Worm (Caenorhabditis elegans) whole organism, L4 larva: Measurements from ENCODE around the gene npr-3.

Experiments
- D1046.2 ChIP-seq: fragments of 200-800 bp; sonication (Bioruptor generic); IDR thresholded peaks from 2 replicates; pipeline ENCODE4 v1.3.6; 2022; ENCODE audit warnings: missing genetic modification characterization, missing compliant biosample characterization
- F26F4.8 ChIP-seq: fragments of 200-800 bp; sonication (Bioruptor generic); conservative IDR thresholded peaks from 2 replicates; pipeline ENCODE4 v1.3.6; 2022; ENCODE audit warnings: missing genetic modification characterization, missing compliant biosample characterization
- F44E2.7 ChIP-seq: fragments of 200-800 bp; sonication (Bioruptor generic); IDR thresholded peaks from 2 replicates; pipeline ENCODE4 v2.1.2; 2022; ENCODE audit warnings: missing genetic modification characterization, missing compliant biosample characterization
- F49E8.2 ChIP-seq: sonication (generic microtip); optimal IDR thresholded peaks from 2 replicates; lab custom pipeline; 2016; ENCODE audit warnings: missing compliant biosample characterization, mild to moderate bottlenecking, missing genetic modification characterization, borderline replicate concordance
- R02D3.7 ChIP-seq: fragments of 150-350 bp; sonication (generic microtip); optimal IDR thresholded peaks from 3 replicates; lab custom pipeline; 2014; ENCODE audit warnings: missing biosample characterization, missing genetic modification characterization
- T20F7.1 ChIP-seq: fragments of 200-800 bp; sonication (Bioruptor generic); optimal IDR thresholded peaks from 2 replicates; lab custom pipeline; 2018; ENCODE audit warnings: mild to moderate bottlenecking, missing genetic modification characterization, missing compliant biosample characterization
- Y75B8A.6 ChIP-seq: fragments of 200-800 bp; sonication (Bioruptor generic); IDR thresholded peaks from 2 replicates; pipeline ENCODE4 v1.3.6; 2022; ENCODE audit warnings: missing genetic modification reagents, missing genetic modification characterization, missing compliant biosample characterization
- ZK337.2 ChIP-seq: fragments of 200-800 bp; sonication (Bioruptor generic); IDR thresholded peaks from 2 replicates; pipeline ENCODE4 v1.3.6; 2022; ENCODE audit warnings: missing genetic modification reagents, missing genetic modification characterization, missing compliant biosample characterization
- ZK546.5 ChIP-seq, 2 experiments: sonication (generic microtip); optimal IDR thresholded peaks; 2 replicates each; lab custom pipeline; 2017; ENCODE audit warnings: missing biosample characterization in 2 of 2, missing genetic modification characterization in 2 of 2
- aly-2 ChIP-seq: sonication (generic microtip); optimal IDR thresholded peaks from 2 replicates; lab custom pipeline; 2018; ENCODE audit warnings: missing biosample characterization, missing genetic modification characterization
- ama-1 ChIP-seq: fragments of 150-350 bp; optimal IDR thresholded peaks from 2 replicates; lab custom pipeline; 2014; ENCODE audit warnings: inconsistent platforms, mixed read lengths
- arid-1 ChIP-seq: fragments of 200-800 bp; sonication (Bioruptor generic); conservative IDR thresholded peaks from 2 replicates; pipeline ENCODE4 v1.3.6; 2022; ENCODE audit warnings: missing genetic modification reagents, missing genetic modification characterization, missing compliant biosample characterization
- attf-4 ChIP-seq: sonication (generic microtip); optimal IDR thresholded peaks from 3 replicates; lab custom pipeline; 2017; ENCODE audit warnings: missing biosample characterization, missing genetic modification characterization
- ceh-20 ChIP-seq: fragments of 200-800 bp; sonication (Bioruptor generic); IDR thresholded peaks from 2 replicates; pipeline ENCODE4 v1.3.6; 2022; ENCODE audit warnings: missing genetic modification reagents, missing genetic modification characterization, missing compliant biosample characterization
- daf-8 ChIP-seq: fragments of 200-800 bp; sonication (Bioruptor generic); IDR thresholded peaks from 2 replicates; pipeline ENCODE4 v1.3.6; 2022; ENCODE audit warnings: missing genetic modification characterization, missing compliant biosample characterization
- dmd-9 ChIP-seq: fragments of 200-800 bp; sonication (Bioruptor generic); IDR thresholded peaks from 2 replicates; pipeline ENCODE4 v1.3.6; 2022; ENCODE audit warnings: missing genetic modification reagents, missing genetic modification characterization, missing compliant biosample characterization
- dpl-1 ChIP-seq: fragments of 150-350 bp; optimal IDR thresholded peaks from 2 replicates; lab custom pipeline; 2014; ENCODE audit warnings: missing biosample characterization, missing genetic modification reagents, missing genetic modification characterization
- egl-43 ChIP-seq: fragments of 200-800 bp; sonication (Bioruptor generic); IDR thresholded peaks from 2 replicates; pipeline ENCODE4 v1.3.6; 2022; ENCODE audit warnings: missing genetic modification reagents, missing genetic modification characterization, missing compliant biosample characterization
- hlh-30 ChIP-seq: sonication (generic microtip); optimal IDR thresholded peaks from 2 replicates; lab custom pipeline; 2017; ENCODE audit warnings: antibody characterized with exemption, mild to moderate bottlenecking, missing genetic modification characterization, missing compliant biosample characterization; ENCODE audit not compliant: insufficient read depth
- jun-1 ChIP-seq: fragments of 150-350 bp; optimal IDR thresholded peaks from 2 replicates; lab custom pipeline; 2014; ENCODE audit warnings: missing biosample characterization, missing genetic modification reagents, missing genetic modification characterization
- lim-7 ChIP-seq: fragments of 200-800 bp; sonication (Bioruptor generic); IDR thresholded peaks from 2 replicates; pipeline ENCODE4 v1.3.6; 2022; ENCODE audit warnings: missing genetic modification characterization, missing compliant biosample characterization
- lin-1 ChIP-seq: fragments of 200-800 bp; sonication (Bioruptor generic); IDR thresholded peaks from 2 replicates; pipeline ENCODE4 v1.3.6; 2022; ENCODE audit warnings: missing genetic modification reagents, missing genetic modification characterization, missing compliant biosample characterization
- lin-13 ChIP-seq: fragments of 150-350 bp; optimal IDR thresholded peaks from 2 replicates; lab custom pipeline; 2014; ENCODE audit warnings: missing biosample characterization, missing genetic modification reagents, missing genetic modification characterization
- lin-29 ChIP-seq: fragments of 200-800 bp; sonication (Bioruptor generic); IDR thresholded peaks from 2 replicates; pipeline ENCODE4 v1.3.6; 2022; ENCODE audit warnings: missing genetic modification reagents, missing genetic modification characterization, missing compliant biosample characterization
- lir-3 ChIP-seq: sonication (generic microtip); optimal IDR thresholded peaks from 2 replicates; lab custom pipeline; 2016; ENCODE audit warnings: mild to moderate bottlenecking, missing genetic modification characterization, missing compliant biosample characterization
- madf-5 ChIP-seq, 2 experiments: fragments of 200-800 bp; sonication (Bioruptor generic); IDR thresholded peaks; 2 replicates each; pipeline ENCODE4 v1.3.6; 2022; ENCODE audit warnings: missing compliant biosample characterization in 2 of 2, missing genetic modification characterization in 2 of 2
- mdl-1 ChIP-seq, 2 experiments: fragments of 150-350 bp in 1 of 2; sonication (generic microtip) in 1 of 2; optimal IDR thresholded peaks; 2 replicates each; lab custom pipeline; 2014 to 2017; ENCODE audit warnings: missing biosample characterization in 2 of 2, missing genetic modification characterization in 2 of 2
- mdt-29 ChIP-seq: fragments of 200-800 bp; sonication (Bioruptor generic); IDR thresholded peaks from 2 replicates; pipeline ENCODE4 v1.3.6; 2022; ENCODE audit warnings: missing genetic modification reagents, missing genetic modification characterization, missing compliant biosample characterization
- mep-1 ChIP-seq: fragments of 150-350 bp; sonication (generic microtip); optimal IDR thresholded peaks from 3 replicates; lab custom pipeline; 2014; ENCODE audit warnings: missing biosample characterization, missing genetic modification characterization
- mxl-2 ChIP-seq: fragments of 200-800 bp; sonication (Bioruptor generic); conservative IDR thresholded peaks from 2 replicates; pipeline ENCODE4 v1.3.6; 2022; ENCODE audit warnings: missing genetic modification reagents, missing genetic modification characterization, missing compliant biosample characterization
- mxl-3 ChIP-seq: fragments of 200-800 bp; sonication (Bioruptor generic); optimal IDR thresholded peaks from 2 replicates; lab custom pipeline; 2018; ENCODE audit warnings: mild to moderate bottlenecking, missing genetic modification characterization, missing compliant biosample characterization
- nhr-11 ChIP-seq: fragments of 150-350 bp; optimal IDR thresholded peaks from 2 replicates; lab custom pipeline; 2014; ENCODE audit warnings: missing biosample characterization, missing genetic modification characterization
- nhr-237 ChIP-seq: sonication (generic microtip); optimal IDR thresholded peaks from 2 replicates; lab custom pipeline; 2017; ENCODE audit warnings: missing biosample characterization, missing genetic modification characterization
- nhr-25 ChIP-seq: sonication (generic microtip); optimal IDR thresholded peaks from 2 replicates; lab custom pipeline; 2017; ENCODE audit warnings: missing genetic modification characterization, mild to moderate bottlenecking, missing compliant biosample characterization, antibody characterized with exemption, moderate library complexity, borderline replicate concordance; ENCODE audit not compliant: insufficient read depth
- nhr-41 ChIP-seq: fragments of 200-800 bp; sonication (Bioruptor generic); IDR thresholded peaks from 2 replicates; pipeline ENCODE4 v1.3.6; 2022; ENCODE audit warnings: missing genetic modification reagents, missing genetic modification characterization, missing compliant biosample characterization
- nhr-77 ChIP-seq: fragments of 150-350 bp; optimal IDR thresholded peaks from 2 replicates; lab custom pipeline; 2014; ENCODE audit warnings: missing biosample characterization, missing genetic modification characterization
- rbr-2 ChIP-seq: sonication (generic microtip); optimal IDR thresholded peaks from 2 replicates; lab custom pipeline; 2016; ENCODE audit warnings: missing genotype, missing genetic modification characterization, missing compliant biosample characterization
- set-16 ChIP-seq: fragments of 200-800 bp; sonication (Bioruptor generic); IDR thresholded peaks from 2 replicates; pipeline ENCODE4 v1.3.6; 2022; ENCODE audit warnings: missing genetic modification reagents, missing genetic modification characterization, missing compliant biosample characterization
- skn-1 ChIP-seq: fragments of 150-350 bp; optimal IDR thresholded peaks from 2 replicates; lab custom pipeline; 2014; ENCODE audit warnings: missing biosample characterization, missing genetic modification characterization
- snpc-1.2 ChIP-seq: fragments of 200-800 bp; sonication (Bioruptor generic); IDR thresholded peaks from 2 replicates; pipeline ENCODE4 v1.3.6; 2022; ENCODE audit warnings: missing genetic modification reagents, missing genetic modification characterization, missing compliant biosample characterization
- snpc-4 ChIP-seq: fragments of 150-350 bp; optimal IDR thresholded peaks from 2 replicates; lab custom pipeline; 2014; ENCODE audit warnings: missing biosample characterization, missing genetic modification characterization
- spr-1 ChIP-seq: sonication (generic microtip); optimal IDR thresholded peaks from 2 replicates; lab custom pipeline; 2016; ENCODE audit warnings: mild to moderate bottlenecking, missing genetic modification characterization, missing compliant biosample characterization
- tag-97 ChIP-seq: fragments of 200-800 bp; sonication (Bioruptor generic); IDR thresholded peaks from 2 replicates; pipeline ENCODE4 v1.3.6; 2022; ENCODE audit warnings: missing genetic modification characterization, missing compliant biosample characterization
- tra-1 ChIP-seq: fragments of 200-800 bp; sonication (Bioruptor generic); IDR thresholded peaks from 2 replicates; pipeline ENCODE4 v1.3.6; 2022; ENCODE audit warnings: missing genetic modification reagents, missing genetic modification characterization, missing compliant biosample characterization
- unc-130 ChIP-seq: sonication (generic microtip); optimal IDR thresholded peaks from 2 replicates; lab custom pipeline; 2016; ENCODE audit warnings: missing genetic modification reagents, missing genetic modification characterization, missing compliant biosample characterization
- unc-39 ChIP-seq: sonication (generic microtip); optimal IDR thresholded peaks from 2 replicates; lab custom pipeline; 2017; ENCODE audit warnings: missing biosample characterization, missing genetic modification characterization
- zag-1 ChIP-seq: fragments of 150-350 bp; optimal IDR thresholded peaks from 2 replicates; lab custom pipeline; 2014; ENCODE audit warnings: missing biosample characterization, missing genetic modification characterization
- zfp-2 ChIP-seq: sonication (generic microtip); optimal IDR thresholded peaks from 2 replicates; lab custom pipeline; 2016; ENCODE audit warnings: mild to moderate bottlenecking, missing genetic modification characterization, missing compliant biosample characterization
- zfp-3 ChIP-seq: fragments of 200-800 bp; sonication (Bioruptor generic); conservative IDR thresholded peaks from 2 replicates; pipeline ENCODE4 v1.3.6; 2022; ENCODE audit warnings: missing genetic modification reagents, missing genetic modification characterization, missing compliant biosample characterization
- zip-2 ChIP-seq: fragments of 150-350 bp; optimal IDR thresholded peaks from 2 replicates; lab custom pipeline; 2014; ENCODE audit warnings: missing biosample characterization, missing genetic modification characterization
- ztf-7 ChIP-seq: fragments of 150-350 bp; optimal IDR thresholded peaks from 2 replicates; lab custom pipeline; 2014; ENCODE audit warnings: missing biosample characterization, missing genetic modification characterization

npr-3 gene

DNA sequence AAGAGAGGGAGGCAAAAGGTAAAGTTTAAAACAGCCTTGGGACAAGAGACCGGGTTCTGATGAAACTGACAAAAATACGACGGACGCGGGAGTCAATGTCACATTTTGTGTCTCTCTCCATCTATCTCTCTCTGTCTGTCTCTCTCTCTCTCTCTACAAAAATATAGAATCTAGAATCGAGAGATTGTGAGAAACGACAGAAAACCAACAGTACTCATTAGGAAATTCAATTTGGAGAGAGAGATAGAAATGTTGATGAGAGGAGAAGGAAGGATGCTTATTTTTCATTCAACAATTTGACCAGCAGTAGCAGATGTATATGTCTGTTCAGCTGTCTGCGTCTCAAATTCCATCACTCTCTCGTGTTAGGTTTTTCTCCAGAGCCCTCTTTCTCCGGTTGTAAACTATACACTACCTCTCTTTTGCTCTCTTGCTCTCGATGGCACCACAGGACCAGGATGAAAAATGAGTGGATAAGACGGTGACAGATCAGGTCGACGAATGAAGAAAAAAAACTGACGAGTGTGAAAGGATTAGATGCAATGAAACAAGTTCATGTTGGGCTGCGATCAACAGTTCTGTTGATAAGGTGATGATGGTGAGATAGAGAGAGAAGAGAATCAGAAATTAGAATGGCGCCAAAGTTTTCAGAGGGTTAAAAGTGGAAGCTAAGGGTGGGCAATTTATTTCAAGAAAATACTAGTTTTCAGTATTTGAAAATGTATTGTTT, 30.0 kb downstream of the npr-3 start (continued):
- TF ChIP-seq F44E2.7 (GFP tag; lab: Robert Waterston, UW) (no peak), lim-7 (no peak), nhr-25 (tag; lab: Kevin White, UChicago) (peak; percentile 66), lin-13 (no peak), mdt-29 (GFP tag; lab: Robert Waterston, UW) (no peak), mxl-2 (GFP tag; lab: Robert Waterston, UW) (no peak), lin-1 (GFP tag; lab: Robert Waterston, UW) (0 out of 2 replicates have a peak, but pooled peaks have one; percentile 24), ama-1 (no peak), jun-1 (tag; lab: Kevin White, UChicago) (no peak), snpc-4 (tag; lab: Kevin White, UChicago) (no peak), nhr-77 (tag; lab: Kevin White, UChicago) (no peak), ZK546.5 (tag; optimal IDR thresholded peaks at IDR 0.05; lab: Kevin White, UChicago) (no peak), nhr-41 (GFP tag; lab: Robert Waterston, UW) (no peak), arid-1 (GFP tag; lab: Robert Waterston, UW) (no peak), zfp-3 (GFP tag; lab: Robert Waterston, UW) (no peak), D1046.2 (GFP tag; lab: Robert Waterston, UW) (no peak), ztf-7 (tag; lab: Kevin White, UChicago) (no peak), madf-5 (GFP tag; IDR thresholded peaks at IDR 0.05; lab: Robert Waterston, UW) (no peak), Y75B8A.6 (GFP tag; lab: Robert Waterston, UW) (no peak), R02D3.7 (no peak), mdl-1 (tag; optimal IDR thresholded peaks at IDR 0.05; lab: Kevin White, UChicago) (peak; percentile 1 to 64), nhr-237 (tag; lab: Kevin White, UChicago) (no peak), rbr-2 (tag; lab: Kevin White, UChicago) (no peak), tag-97 (GFP tag; lab: Robert Waterston, UW) (no peak), skn-1 (tag; lab: Kevin White, UChicago) (no peak), lir-3 (no peak), F26F4.8 (GFP tag; lab: Robert Waterston, UW) (no peak), T20F7.1 (GFP tag; lab: Kevin White, UChicago) (no peak), set-16 (GFP tag; lab: Robert Waterston, UW) (no peak), egl-43 (GFP tag; lab: Robert Waterston, UW) (no peak), zip-2 (tag; lab: Kevin White, UChicago) (no peak), zag-1 (no peak), dmd-9 (GFP tag; lab: Robert Waterston, UW) (no peak), nhr-11 (tag; lab: Kevin White, UChicago) (peak; percentile 51), daf-8 (GFP tag; lab: Robert Waterston, UW) (no peak), lin-29 (no peak), dpl-1 (GFP tag; lab: Kevin White, UChicago) (peak; percentile 16), ceh-20 (GFP tag; lab: Robert Waterston, UW) (no peak; the same call in 1 of the 2 replicates), unc-130 (no peak), ZK337.2 (GFP tag; lab: Robert Waterston, UW) (no peak), hlh-30 (tag; lab: Kevin White, UChicago) (peak; percentile 77), mxl-3 (GFP tag; lab: Kevin White, UChicago) (peak; percentile 52), zfp-2 (tag; lab: Kevin White, UChicago) (no peak), attf-4 (no peak), aly-2 (no peak), spr-1 (tag; lab: Kevin White, UChicago) (no peak), F49E8.2 (tag; lab: Kevin White, UChicago) (no peak), unc-39 (tag; lab: Kevin White, UChicago) (no peak), mep-1 (tag; lab: Kevin White, UChicago) (peak; percentile 69), tra-1 (GFP tag; lab: Robert Waterston, UW) (no peak), snpc-1.2 (GFP tag; lab: Robert Waterston, UW) (no peak)
